Worm (Caenorhabditis elegans): Measurements from ENCODE around the gene K08C7.6.

K08C7.6 gene

ce11 chrIV:10711729-10712128 is 26.1 kb upstream of the K08C7.6 start, which contains the start of gene glb-21:
TSS of gene glb-21 (minus strand) at chrIV:10711794.
- TF ChIP-seq nhr-11 (tag; optimal IDR thresholded peaks at IDR 0.05) (no peak), efl-1 (optimal IDR thresholded peaks at IDR 0.05) (no peak), efl-1 (GFP tag; optimal IDR thresholded peaks at IDR 0.05 in 1 of 2) (peak in 1 of 2 experiments; percentile 75)

ce11 chrIV:10706090-10706489 is 20.4 kb upstream of the K08C7.6 start, which contains the start of gene R102.6:
TSS of gene R102.6 (minus strand) at chrIV:10706190.
- TF ChIP-seq nhr-11 (tag; optimal IDR thresholded peaks at IDR 0.05) (no peak), pax-3 (tag; optimal IDR thresholded peaks at IDR 0.05) (no peak), hlh-4 (tag; optimal IDR thresholded peaks at IDR 0.05) (no peak), swsn-7 (tag; optimal IDR thresholded peaks at IDR 0.05) (no peak), nhr-77 (tag; optimal IDR thresholded peaks at IDR 0.05) (no peak), Y116A8C.19 (tag; optimal IDR thresholded peaks at IDR 0.05; ENCODE audit: borderline replicate concordance) (no peak), zag-1 (tag; optimal IDR thresholded peaks at IDR 0.05) (no peak), tlp-1 (tag; optimal IDR thresholded peaks at IDR 0.05) (no peak), hlh-17 (GFP tag; optimal IDR thresholded peaks at IDR 0.05; ENCODE audit: borderline replicate concordance) (no peak), vab-15 (tag; optimal IDR thresholded peaks at IDR 0.05) (no peak), snpc-4 (tag; optimal IDR thresholded peaks at IDR 0.05) (no peak), sox-4 (tag; optimal IDR thresholded peaks at IDR 0.05) (no peak), lin-13 (GFP tag; optimal IDR thresholded peaks at IDR 0.05) (no peak), isw-1 (GFP tag; IDR thresholded peaks at IDR 0.05) (no peak), irx-1 (tag; optimal IDR thresholded peaks at IDR 0.05) (no peak), fkh-10 (GFP tag; optimal IDR thresholded peaks at IDR 0.05) (no peak), F16B12.6 (tag; optimal IDR thresholded peaks at IDR 0.05) (no peak)

- TF ChIP-seq efl-3 (GFP tag; optimal IDR thresholded peaks at IDR 0.05) (no peak), skn-1 (tag; optimal IDR thresholded peaks at IDR 0.05) (no peak), alr-1 (tag; optimal IDR thresholded peaks at IDR 0.05; ENCODE audit: borderline replicate concordance) (no peak), efl-1 (optimal IDR thresholded peaks at IDR 0.05) (no peak), efl-1 (GFP tag; optimal IDR thresholded peaks at IDR 0.05 in 1 of 2) (no peak), ceh-88 (GFP tag; IDR thresholded peaks at IDR 0.05) (no peak)
These were observed 19.5 kb upstream of the K08C7.6 start, which contains the start of gene R102.10 for ce11 chrIV:10705176-10705575. TSS of gene R102.10 (plus strand) at chrIV:10705476.

ce11 chrIV:10701866-10702458 is 16.3 kb upstream of the K08C7.6 start:
- TF ChIP-seq lin-14 (GFP tag; optimal IDR thresholded peaks at IDR 0.05) (peak; percentile 55), efl-1 (optimal IDR thresholded peaks at IDR 0.05) (no peak), efl-1 (GFP tag; optimal IDR thresholded peaks at IDR 0.05 in 1 of 2) (peak in 1 of 2 experiments; percentile 51), nhr-19 (GFP tag; conservative IDR thresholded peaks at IDR 0.05) (no peak), ceh-90 (tag; optimal IDR thresholded peaks at IDR 0.05) (no peak), nhr-85 (tag) (peak; percentile 88), tbx-2 (tag; optimal IDR thresholded peaks at IDR 0.05) (peak; percentile 36), pqm-1 (tag; optimal IDR thresholded peaks at IDR 0.05) (no peak), lin-35 (GFP tag; optimal IDR thresholded peaks at IDR 0.05) (peak in 1 of 2 experiments; percentile 53), snu-23 (GFP tag; optimal IDR thresholded peaks at IDR 0.05) (peak; percentile 37), nhr-71 (tag; optimal IDR thresholded peaks at IDR 0.05) (peak; percentile 54), nhr-20 (tag; optimal IDR thresholded peaks at IDR 0.05) (peak; percentile 58), blmp-1 (tag; optimal IDR thresholded peaks at IDR 0.05) (peak; percentile 61), lsy-2 (tag; optimal IDR thresholded peaks at IDR 0.05) (peak in 1 of 2 experiments; percentile 67), elt-3 (tag; optimal IDR thresholded peaks at IDR 0.05) (peak in 2 of 6 experiments; percentile 45 to 78), nhr-90 (tag; optimal IDR thresholded peaks at IDR 0.05; ENCODE audit: poor library complexity) (peak; percentile 21)
